Fruit fly (Drosophila melanogaster) whole organism, embryonic: ENCODE data around the gene RluA-1.
A peak's percentile ranks its signal among the peaks of the same experiment; 100 is the strongest.

ENCODE experiments used
- Ada2b ChIP-seq: fragments of 200-800 bp; sonication (Bioruptor generic); IDR thresholded peaks from 2 replicates; pipeline ENCODE4 v1.3.6; 2022; ENCODE audit warnings: missing biosample characterization, missing genetic modification characterization
- B-H2 ChIP-seq: fragments of 200-800 bp; sonication (Bioruptor generic); optimal IDR thresholded peaks from 2 replicates; lab custom pipeline; 2018; ENCODE audit warnings: missing biosample characterization, mild to moderate bottlenecking, missing genetic modification characterization
- CG10147 ChIP-seq: fragments of 200-800 bp; sonication (Bioruptor generic); optimal IDR thresholded peaks from 2 replicates; lab custom pipeline; 2019; ENCODE audit warnings: missing biosample characterization, mild to moderate bottlenecking, missing genetic modification characterization, moderate library complexity
- CG10654 ChIP-seq: fragments of 200-800 bp; sonication (Bioruptor generic); optimal IDR thresholded peaks from 2 replicates; lab custom pipeline; 2016; ENCODE audit warnings: missing biosample characterization, missing genetic modification characterization
- CG11723 ChIP-seq: fragments of 200-800 bp; sonication (Bioruptor generic); optimal IDR thresholded peaks from 2 replicates; lab custom pipeline; 2017; ENCODE audit warnings: missing biosample characterization, mild to moderate bottlenecking, missing genetic modification characterization
- CG13424 ChIP-seq: fragments of 200-800 bp; sonication (Bioruptor generic); optimal IDR thresholded peaks from 2 replicates; lab custom pipeline; 2019; ENCODE audit warnings: missing biosample characterization, mild to moderate bottlenecking, missing genetic modification characterization, moderate library complexity
- CG13775 ChIP-seq: fragments of 200-800 bp; sonication (Bioruptor generic); optimal IDR thresholded peaks from 3 replicates; lab custom pipeline; 2017; ENCODE audit warnings: missing biosample characterization, mild to moderate bottlenecking, missing genetic modification characterization
- CG13894 ChIP-seq: fragments of 200-800 bp; sonication (Bioruptor generic); optimal IDR thresholded peaks from 3 replicates; lab custom pipeline; 2018; ENCODE audit warnings: missing biosample characterization, mild to moderate bottlenecking, missing genetic modification characterization, moderate library complexity
- CG15696 ChIP-seq: fragments of 200-800 bp; sonication (Bioruptor generic); optimal IDR thresholded peaks from 2 replicates; lab custom pipeline; 2019; ENCODE audit warnings: missing biosample characterization, mild to moderate bottlenecking, missing genetic modification characterization, moderate library complexity
- CG18764 ChIP-seq: fragments of 200-800 bp; sonication (Bioruptor generic); optimal IDR thresholded peaks from 3 replicates; lab custom pipeline; 2016; ENCODE audit warnings: missing biosample characterization, missing genetic modification characterization
- CG31365 ChIP-seq: fragments of 200-800 bp; sonication (Bioruptor generic); optimal IDR thresholded peaks from 2 replicates; lab custom pipeline; 2018; ENCODE audit warnings: missing biosample characterization, mild to moderate bottlenecking, missing genetic modification characterization
- CG31388 ChIP-seq: fragments of 200-800 bp; sonication (Bioruptor generic); optimal IDR thresholded peaks from 2 replicates; lab custom pipeline; 2016; ENCODE audit warnings: missing biosample characterization, missing genetic modification characterization
- CG32767 ChIP-seq: fragments of 200-800 bp; sonication (Bioruptor generic); IDR thresholded peaks from 2 replicates; pipeline ENCODE4 v1.3.6; 2022; ENCODE audit warnings: missing biosample characterization, missing genetic modification characterization
- CG4328 ChIP-seq: fragments of 200-800 bp; sonication (Bioruptor generic); optimal IDR thresholded peaks from 3 replicates; lab custom pipeline; 2017; ENCODE audit warnings: missing biosample characterization, missing genetic modification reagents, missing genetic modification characterization
- CG6813 ChIP-seq: fragments of 200-800 bp; sonication (Bioruptor generic); optimal IDR thresholded peaks from 2 replicates; lab custom pipeline; 2017; ENCODE audit warnings: missing biosample characterization, missing genetic modification characterization, mild to moderate bottlenecking, moderate library complexity, missing genetic modification reagents
- CG7928 ChIP-seq: fragments of 200-800 bp; sonication (Bioruptor generic); optimal IDR thresholded peaks from 2 replicates; lab custom pipeline; 2017; ENCODE audit warnings: missing biosample characterization, mild to moderate bottlenecking, missing genetic modification characterization
- CG7963 ChIP-seq: fragments of 200-800 bp; sonication (Bioruptor generic); IDR thresholded peaks from 3 replicates; pipeline ENCODE4 v1.3.6; 2022; ENCODE audit warnings: missing biosample characterization, missing genetic modification characterization; ENCODE audit not compliant: partially characterized antibody
- CG7987 ChIP-seq: fragments of 200-800 bp; sonication (Bioruptor generic); optimal IDR thresholded peaks from 2 replicates; lab custom pipeline; 2018; ENCODE audit warnings: missing biosample characterization, mild to moderate bottlenecking, missing genetic modification characterization, moderate library complexity
- CG8478 ChIP-seq: fragments of >200 bp; optimal IDR thresholded peaks from 2 replicates; lab custom pipeline; 2018
- CG8944 ChIP-seq: fragments of 200-800 bp; sonication (Bioruptor generic); optimal IDR thresholded peaks from 3 replicates; lab custom pipeline; 2016; ENCODE audit warnings: missing biosample characterization, missing genetic modification characterization
- CHES-1-like ChIP-seq: fragments of 200-800 bp; sonication (Bioruptor generic); optimal IDR thresholded peaks from 2 replicates; lab custom pipeline; 2016; ENCODE audit warnings: missing biosample characterization, missing genetic modification characterization
- Chrac-16 ChIP-seq: fragments of 200-800 bp; sonication (Bioruptor generic); optimal IDR thresholded peaks from 3 replicates; lab custom pipeline; 2016; ENCODE audit warnings: missing biosample characterization, missing genetic modification characterization
- Dfd ChIP-seq, 2 experiments: fragments of >200 bp; optimal IDR thresholded peaks; 2 replicates each; lab custom pipeline; 2017; ENCODE audit warnings: missing biosample characterization in 2 of 2, missing genetic modification characterization in 2 of 2
- Gug ChIP-seq: fragments of 200-800 bp; sonication (Bioruptor generic); IDR thresholded peaks from 4 replicates; pipeline ENCODE4 v1.3.6; 2022; ENCODE audit warnings: missing biosample characterization, missing genetic modification characterization
- Hr3 ChIP-seq: fragments of 200-800 bp; sonication (Bioruptor generic); optimal IDR thresholded peaks from 3 replicates; lab custom pipeline; 2016; ENCODE audit warnings: missing biosample characterization, missing genetic modification characterization
- Kr ChIP-seq: fragments of 200-800 bp; sonication (Bioruptor generic); optimal IDR thresholded peaks from 2 replicates; lab custom pipeline; 2017; ENCODE audit warnings: missing biosample characterization, mild to moderate bottlenecking, missing genetic modification characterization
- Mad ChIP-seq: fragments of 200-800 bp; sonication (Bioruptor generic); optimal IDR thresholded peaks from 2 replicates; lab custom pipeline; 2016; ENCODE audit warnings: missing biosample characterization, missing genetic modification characterization
- Myb ChIP-seq: fragments of 200-800 bp; sonication (Bioruptor generic); optimal IDR thresholded peaks from 2 replicates; lab custom pipeline; 2016; ENCODE audit warnings: missing biosample characterization, missing genetic modification characterization
- NFAT ChIP-seq: fragments of 200-800 bp; sonication (Bioruptor generic); IDR thresholded peaks from 2 replicates; pipeline ENCODE4 v1.3.6; 2022; ENCODE audit warnings: missing biosample characterization, missing genetic modification characterization
- Sin3A ChIP-seq: fragments of >200 bp; optimal IDR thresholded peaks from 2 replicates; lab custom pipeline; 2018
- Trl ChIP-seq, 3 experiments: fragments of >200 bp in 2 of 3; fragments of 200-800 bp in 1 of 3; sonication (Bioruptor generic) in 1 of 3; optimal IDR thresholded peaks; 2 replicates in 1 of 3; 3 replicates in 2 of 3; lab custom pipeline; 2016 to 2017; ENCODE audit warnings: missing biosample characterization in 1 of 3, missing genetic modification characterization in 1 of 3
- Usf ChIP-seq: fragments of 200-800 bp; sonication (Bioruptor generic); optimal IDR thresholded peaks from 2 replicates; lab custom pipeline; 2017; ENCODE audit warnings: missing genotype, missing biosample characterization, missing genetic modification characterization
- cg ChIP-seq: fragments of 200-800 bp; sonication (Bioruptor generic); optimal IDR thresholded peaks from 3 replicates; lab custom pipeline; 2019; ENCODE audit warnings: missing biosample characterization, mild to moderate bottlenecking, missing genetic modification characterization, moderate library complexity
- en ChIP-seq: fragments of 200-800 bp; sonication (Bioruptor generic); optimal IDR thresholded peaks from 2 replicates; lab custom pipeline; 2016; ENCODE audit warnings: missing biosample characterization, missing genetic modification characterization
- ewg ChIP-seq: fragments of 200-800 bp; sonication (Bioruptor generic); optimal IDR thresholded peaks from 3 replicates; lab custom pipeline; 2017; ENCODE audit warnings: mild to moderate bottlenecking, missing biosample characterization, missing genetic modification reagents, missing genetic modification characterization
- hb ChIP-seq: fragments of 200-800 bp; sonication (Bioruptor generic); IDR thresholded peaks from 3 replicates; pipeline ENCODE4 v1.3.6; 2022; ENCODE audit warnings: missing biosample characterization, missing genetic modification characterization; ENCODE audit not compliant: partially characterized antibody
- ind ChIP-seq: fragments of 200-800 bp; sonication (Bioruptor generic); optimal IDR thresholded peaks from 3 replicates; lab custom pipeline; 2016; ENCODE audit warnings: missing biosample characterization, missing genetic modification characterization
- otp ChIP-seq: fragments of 200-800 bp; sonication (Bioruptor generic); IDR thresholded peaks from 3 replicates; pipeline ENCODE4, ENCODE4 v1.3.6; 2022; ENCODE audit warnings: missing biosample characterization, missing genetic modification characterization
- psq ChIP-seq: fragments of 200-800 bp; sonication (Bioruptor generic); optimal IDR thresholded peaks from 2 replicates; lab custom pipeline; 2017; ENCODE audit warnings: missing biosample characterization, missing genetic modification characterization
- sens-2 ChIP-seq: fragments of 200-800 bp; sonication (Bioruptor generic); IDR thresholded peaks from 2 replicates; pipeline ENCODE4 v1.3.6; 2022; ENCODE audit warnings: missing biosample characterization, missing genetic modification characterization
- sisA ChIP-seq: fragments of 200-800 bp; sonication (Bioruptor generic); IDR thresholded peaks from 2 replicates; pipeline ENCODE4 v1.3.6; 2022; ENCODE audit warnings: missing biosample characterization, missing genetic modification characterization
- so ChIP-seq: fragments of 200-800 bp; sonication (Bioruptor generic); IDR thresholded peaks from 3 replicates; pipeline ENCODE4 v1.3.6; 2022; ENCODE audit warnings: missing biosample characterization, missing genetic modification characterization
- tap ChIP-seq: fragments of 200-800 bp; optimal IDR thresholded peaks from 3 replicates; lab custom pipeline; 2019; ENCODE audit warnings: missing biosample characterization, mild to moderate bottlenecking, missing genetic modification characterization, moderate library complexity
- tll ChIP-seq, 2 experiments: fragments of 200-800 bp in 1 of 2; fragments of >200 bp in 1 of 2; sonication (Bioruptor generic) in 1 of 2; optimal IDR thresholded peaks; 2 replicates each; lab custom pipeline; 2017 to 2019; ENCODE audit warnings: missing biosample characterization in 2 of 2, missing genetic modification characterization in 2 of 2, mild to moderate bottlenecking in 1 of 2, moderate library complexity in 1 of 2
- tna ChIP-seq: fragments of 200-800 bp; sonication (Bioruptor generic); IDR thresholded peaks from 2 replicates; pipeline ENCODE4 v1.3.6; 2022; ENCODE audit warnings: missing biosample characterization, missing genetic modification characterization; ENCODE audit not compliant: partially characterized antibody
- ttk ChIP-seq: fragments of 200-800 bp; sonication (Bioruptor generic); IDR thresholded peaks from 2 replicates; pipeline ENCODE4 v2.1.2; 2022; ENCODE audit warnings: missing biosample characterization, missing genetic modification characterization
- tup ChIP-seq: fragments of 200-800 bp; sonication (Bioruptor generic); optimal IDR thresholded peaks from 2 replicates; lab custom pipeline; 2016; ENCODE audit warnings: missing biosample characterization, mild to moderate bottlenecking, missing genetic modification characterization, moderate library complexity
- tx ChIP-seq: fragments of 200-800 bp; sonication (Bioruptor generic); optimal IDR thresholded peaks from 2 replicates; lab custom pipeline; 2016; ENCODE audit warnings: missing biosample characterization, missing genetic modification characterization
- wek ChIP-seq: fragments of 200-800 bp; sonication (Bioruptor generic); optimal IDR thresholded peaks from 3 replicates; lab custom pipeline; 2018; ENCODE audit warnings: missing biosample characterization, mild to moderate bottlenecking, missing genetic modification characterization, moderate library complexity
- yki ChIP-seq: fragments of >200 bp; optimal IDR thresholded peaks from 3 replicates; lab custom pipeline; 2018
- zen ChIP-seq: fragments of 200-800 bp; sonication (Bioruptor generic); optimal IDR thresholded peaks from 3 replicates; lab custom pipeline; 2018; ENCODE audit warnings: missing biosample characterization, mild to moderate bottlenecking, missing genetic modification characterization, moderate library complexity

RluA-1 gene

DNA sequence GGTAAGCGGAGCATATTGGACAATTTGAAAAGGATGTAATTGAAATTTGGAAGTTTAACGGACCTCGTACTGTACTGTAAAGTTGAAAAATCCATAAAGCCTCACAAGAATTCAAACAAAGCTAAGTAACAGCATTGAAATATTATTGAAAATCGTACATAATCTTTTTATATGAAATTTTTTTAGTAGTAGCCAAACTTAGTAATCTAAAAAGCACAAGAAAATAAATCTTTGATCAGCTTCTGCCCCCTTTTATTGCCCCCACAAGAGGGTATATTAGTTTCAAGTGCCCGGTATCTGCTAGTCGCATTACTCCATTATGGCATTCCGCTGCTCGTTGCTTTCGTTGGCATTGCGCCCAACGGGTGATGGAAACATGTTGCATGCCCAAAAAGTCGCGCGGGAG lies 7.3 kb downstream of the RluA-1 start (continued):
- TF ChIP-seq tna (GFP tag; lab: Robert Waterston, UW) (no peak), Mad (no peak), tx (GFP tag; lab: Kevin White, UChicago) (no peak), tll (GFP tag; optimal IDR thresholded peaks at IDR 0.05; lab: Kevin White, UChicago) (peak in 1 of 2 experiments; percentile 23), Dfd (GFP tag; optimal IDR thresholded peaks at IDR 0.05; lab: Kevin White, UChicago) (no peak), CG31388 (GFP tag; lab: Kevin White, UChicago) (peak; percentile 40), CG13424 (tag; lab: Kevin White, UChicago) (peak; percentile 48), ttk (peak; percentile 62), sens-2 (no peak), Chrac-16 (GFP tag; lab: Kevin White, UChicago) (peak; percentile 55), NFAT (GFP tag; lab: Robert Waterston, UW) (peak; percentile 14; the same call in 1 of the 2 replicates), wek (GFP tag; lab: Kevin White, UChicago) (no peak), CG7928 (GFP tag; lab: Kevin White, UChicago) (no peak), Kr (no peak), CG7987 (GFP tag; lab: Kevin White, UChicago) (no peak), CG8944 (GFP tag; lab: Kevin White, UChicago) (peak; percentile 51), CG7963 (GFP tag; lab: Robert Waterston, UW) (no peak), Gug (GFP tag; lab: Robert Waterston, UW) (peak; percentile 64; the same call in 3 of the 4 replicates), ewg (GFP tag; lab: Kevin White, UChicago) (peak; percentile 55), zen (tag; lab: Kevin White, UChicago) (peak; percentile 16), B-H2 (GFP tag; lab: Kevin White, UChicago) (no peak), CG10654 (peak; percentile 49), Usf (GFP tag; lab: Kevin White, UChicago) (peak; percentile 15), ind (GFP tag; lab: Kevin White, UChicago) (peak; percentile 58), CG18764 (GFP tag; lab: Kevin White, UChicago) (peak; percentile 1), psq (GFP tag; lab: Kevin White, UChicago) (peak; percentile 10), CHES-1-like (GFP tag; lab: Kevin White, UChicago) (no peak), tap (tag; lab: Kevin White, UChicago) (peak; percentile 46), CG15696 (tag; lab: Kevin White, UChicago) (peak; percentile 19), Myb (GFP tag; lab: Kevin White, UChicago) (no peak), Sin3A (lab: Kevin White, UChicago) (no peak), CG4328 (GFP tag; lab: Kevin White, UChicago) (no peak), en (peak; percentile 1), Ada2b (no peak), CG13894 (tag; lab: Kevin White, UChicago) (no peak), cg (no peak), otp (GFP tag; lab: Robert Waterston, UW) (no peak), tup (no peak), Trl (optimal IDR thresholded peaks at IDR 0.05; lab: Kevin White, UChicago) (no peak), Trl (GFP tag; optimal IDR thresholded peaks at IDR 0.05; lab: Kevin White, UChicago) (peak; percentile 55), sisA (GFP tag; lab: Robert Waterston, UW) (peak; percentile 54; the same call in 1 of the 2 replicates), so (GFP tag; lab: Robert Waterston, UW) (0 out of 3 replicates have a peak, but pooled peaks have one; percentile 11), CG11723 (peak; percentile 58), yki (lab: Kevin White, UChicago) (no peak), hb (GFP tag; lab: Robert Waterston, UW) (no peak), CG8478 (lab: Kevin White, UChicago) (no peak), CG13775 (peak; percentile 62), CG10147 (GFP tag; lab: Kevin White, UChicago) (peak; percentile 2), CG32767 (GFP tag; lab: Robert Waterston, UW) (0 out of 2 replicates have a peak, but pooled peaks have one; percentile 27), CG6813 (GFP tag; lab: Kevin White, UChicago) (peak; percentile 61), Hr3 (peak; percentile 63), CG31365 (tag; lab: Kevin White, UChicago) (no peak)
